Fruit fly (Drosophila melanogaster) whole organism, adult: ENCODE measurements around the gene Cln3.

Experiments used
- CG11617 ChIP-seq: fragments of 200-800 bp; sonication (Bioruptor generic); optimal IDR thresholded peaks from 2 replicates; lab custom pipeline; 2017; ENCODE audit warnings: mild to moderate bottlenecking, missing biosample characterization, missing genetic modification reagents, missing genetic modification characterization
- CG12768 ChIP-seq: fragments of 200-800 bp; sonication (Bioruptor generic); optimal IDR thresholded peaks from 2 replicates; lab custom pipeline; 2017; ENCODE audit warnings: missing biosample characterization, missing genetic modification characterization, mild to moderate bottlenecking, moderate library complexity, missing genetic modification reagents
- CG1620 ChIP-seq: fragments of 200-800 bp; sonication (Bioruptor generic); optimal IDR thresholded peaks from 2 replicates; lab custom pipeline; 2016; ENCODE audit warnings: missing biosample characterization, missing genetic modification characterization
- CG33017 ChIP-seq: fragments of 200-800 bp; sonication (Bioruptor generic); optimal IDR thresholded peaks from 2 replicates; lab custom pipeline; 2018; ENCODE audit warnings: missing biosample characterization, mild to moderate bottlenecking, missing genetic modification characterization, moderate library complexity
- CG5204 ChIP-seq: fragments of 200-800 bp; sonication (Bioruptor generic); optimal IDR thresholded peaks from 2 replicates; lab custom pipeline; 2016; ENCODE audit warnings: missing biosample characterization, missing genetic modification characterization
- CG7045 ChIP-seq: fragments of 200-800 bp; sonication (Bioruptor generic); optimal IDR thresholded peaks from 2 replicates; lab custom pipeline; 2017; ENCODE audit warnings: missing biosample characterization, mild to moderate bottlenecking, missing genetic modification characterization
- Crg-1 ChIP-seq: fragments of 200-800 bp; sonication (Bioruptor generic); optimal IDR thresholded peaks from 2 replicates; lab custom pipeline; 2016; ENCODE audit warnings: missing biosample characterization, missing genetic modification characterization
- Mnt ChIP-seq: fragments of 200-800 bp; sonication (Bioruptor generic); optimal IDR thresholded peaks from 2 replicates; lab custom pipeline; 2016; ENCODE audit warnings: missing biosample characterization, mild to moderate bottlenecking, missing genetic modification characterization
- bab1 ChIP-seq: fragments of 200-800 bp; sonication (Bioruptor generic); optimal IDR thresholded peaks from 3 replicates; lab custom pipeline; 2019; ENCODE audit warnings: missing biosample characterization, mild to moderate bottlenecking, missing genetic modification characterization, moderate library complexity
- cic ChIP-seq: fragments of 200-800 bp; sonication (Bioruptor generic); optimal IDR thresholded peaks from 2 replicates; lab custom pipeline; 2017; ENCODE audit warnings: missing biosample characterization, mild to moderate bottlenecking, missing genetic modification characterization, moderate library complexity
- cnc ChIP-seq, 2 experiments: fragments of >200 bp; optimal IDR thresholded peaks; 2 replicates each; lab custom pipeline; 2017
- kay ChIP-seq: fragments of 200-800 bp; sonication (Bioruptor generic); peaks from one replicate; lab custom pipeline; 2016; ENCODE audit warnings: missing biosample characterization, missing genetic modification characterization, borderline replicate concordance
- tj ChIP-seq: fragments of 200-800 bp; sonication (Bioruptor generic); optimal IDR thresholded peaks from 3 replicates; lab custom pipeline; 2017; ENCODE audit warnings: missing biosample characterization, mild to moderate bottlenecking, missing genetic modification characterization, moderate library complexity

DNA sequence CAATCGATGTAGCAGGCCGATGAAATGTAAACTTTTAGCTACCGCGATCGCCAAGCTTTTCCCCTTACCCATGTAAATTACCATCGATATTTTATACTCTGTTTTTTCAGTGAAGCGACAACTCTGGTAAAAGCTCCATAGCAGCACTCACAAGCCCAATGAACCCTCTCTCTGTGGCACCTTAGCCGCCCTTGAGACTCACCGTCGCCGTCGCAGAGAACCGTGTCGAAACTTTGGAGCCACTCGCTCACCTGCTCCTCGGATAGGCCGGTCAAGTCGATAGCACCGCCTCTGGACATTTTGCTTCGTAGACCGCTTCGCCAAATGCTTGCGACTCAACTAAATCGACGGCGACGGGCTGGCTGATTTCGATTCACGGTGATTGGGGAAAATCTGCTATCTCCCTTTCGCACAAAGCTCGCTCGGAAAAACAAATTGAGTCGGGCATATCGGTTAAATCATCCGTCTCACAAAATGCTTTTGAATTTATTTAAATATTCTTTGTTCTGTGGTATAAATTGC, 27.2 kb upstream of the Cln3 start, which contains the start of gene CG5577:
- TF ChIP-seq CG5204 (GFP tag; lab: Kevin White, UChicago), result no peak
- peak; percentile 52 for TF ChIP-seq tj (GFP tag; lab: Kevin White, UChicago)
- peak; percentile 69 for TF ChIP-seq bab1 (GFP tag; lab: Kevin White, UChicago)
- TF ChIP-seq CG12768 (GFP tag; lab: Kevin White, UChicago), result peak; percentile 83
- TF ChIP-seq Mnt (GFP tag; lab: Kevin White, UChicago), result peak; percentile 44
- TF ChIP-seq CG11617 (GFP tag; lab: Kevin White, UChicago), result peak; percentile 58
- no peak for TF ChIP-seq kay (GFP tag; lab: Kevin White, UChicago)
- TF ChIP-seq cic (GFP tag; lab: Kevin White, UChicago), result peak; percentile 78
- TF ChIP-seq CG7045 (GFP tag; lab: Kevin White, UChicago), result peak; percentile 24
- TF ChIP-seq CG1620, result no peak
- peak; percentile 57 for TF ChIP-seq CG33017 (tag; lab: Kevin White, UChicago)
- TF ChIP-seq cnc (optimal IDR thresholded peaks at IDR 0.05; lab: Kevin White, UChicago), result peak in 1 of 2 experiments; percentile 75
- TF ChIP-seq Crg-1 (GFP tag; lab: Kevin White, UChicago), result no peak
